Fruit fly (Drosophila melanogaster): ENCODE data around the gene nyo.

The nyo gene

DNA sequence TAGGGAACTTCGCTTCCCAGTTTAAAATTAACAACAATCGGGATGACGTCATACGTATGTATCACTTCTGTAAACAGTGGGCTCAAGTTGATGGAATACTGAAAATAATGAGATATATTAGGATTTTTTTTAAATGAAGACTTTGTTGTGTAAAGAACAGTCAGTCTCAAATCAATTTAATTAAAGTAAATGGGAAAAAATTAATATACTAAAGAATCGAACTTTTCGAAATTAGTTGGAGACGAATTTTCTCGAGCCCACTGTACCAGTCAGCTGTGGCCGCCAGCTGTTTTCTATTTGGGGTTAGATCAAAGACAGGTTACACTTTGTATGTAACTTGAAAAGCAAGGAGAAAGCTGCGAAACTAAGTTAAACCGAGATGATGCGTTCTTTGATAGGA lies 45.5 kb downstream of the nyo start, which contains the start of gene CG1635 (continued):
- peak; percentile 99 for TF ChIP-seq CG1529 (GFP tag; optimal IDR thresholded peaks at IDR 0.05)
- peak; percentile 98 for TF ChIP-seq Vsx1 (GFP tag; optimal IDR thresholded peaks at IDR 0.05)
- TF ChIP-seq CG17359 (tag; optimal IDR thresholded peaks at IDR 0.05), result peak; percentile 100
- TF ChIP-seq HLH54F (GFP tag; optimal IDR thresholded peaks at IDR 0.05), result peak; percentile 98
- TF ChIP-seq tin (GFP tag; optimal IDR thresholded peaks at IDR 0.05), result peak; percentile 99
- TF ChIP-seq CG18262 (tag; optimal IDR thresholded peaks at IDR 0.05), result peak; percentile 100
- TF ChIP-seq CG3726 (GFP tag; IDR thresholded peaks at IDR 0.05), result peak; percentile 98
- TF ChIP-seq bigmax (GFP tag; optimal IDR thresholded peaks at IDR 0.05), result peak; percentile 88
- peak; percentile 100 for TF ChIP-seq gcm (GFP tag; optimal IDR thresholded peaks at IDR 0.05)
- peak; percentile 99 for TF ChIP-seq ase (GFP tag; IDR thresholded peaks at IDR 0.05)
- peak; percentile 100 for TF ChIP-seq CG31441 (GFP tag; IDR thresholded peaks at IDR 0.05)
- peak; percentile 99 for TF ChIP-seq kni (GFP tag; optimal IDR thresholded peaks at IDR 0.05)
- peak; percentile 98 for TF ChIP-seq CG6272 (GFP tag; IDR thresholded peaks at IDR 0.05)
- peak; percentile 98 for TF ChIP-seq chn (GFP tag; optimal IDR thresholded peaks at IDR 0.05)
- TF ChIP-seq Dip3 (GFP tag; optimal IDR thresholded peaks at IDR 0.05), result peak; percentile 99
- peak; percentile 55 for TF ChIP-seq knrl (GFP tag; IDR thresholded peaks at IDR 0.05; ENCODE audit: partially characterized antibody)
- peak; percentile 100 for TF ChIP-seq CG9932 (GFP tag; IDR thresholded peaks at IDR 0.05)
- peak; percentile 100 for TF ChIP-seq gem (tag; optimal IDR thresholded peaks at IDR 0.05)
- TF ChIP-seq prd (optimal IDR thresholded peaks at IDR 0.05), result no peak
- TF ChIP-seq prd (GFP tag; IDR thresholded peaks at IDR 0.05), result peak; percentile 99
- TF ChIP-seq Trl (optimal IDR thresholded peaks at IDR 0.05), result no peak
- TF ChIP-seq Trl (GFP tag; optimal IDR thresholded peaks at IDR 0.05), result peak; percentile 95
- peak; percentile 97 for TF ChIP-seq Poxn (GFP tag; IDR thresholded peaks at IDR 0.05)
- peak; percentile 100 for TF ChIP-seq CG7556 (GFP tag; optimal IDR thresholded peaks at IDR 0.05)
- peak; percentile 99 for TF ChIP-seq grau (tag; optimal IDR thresholded peaks at IDR 0.05)
- TF ChIP-seq CG1602 (GFP tag; optimal IDR thresholded peaks at IDR 0.05), result peak; percentile 97
- no peak for TF ChIP-seq Lpt (GFP tag; optimal IDR thresholded peaks at IDR 0.05)
- peak; percentile 100 for TF ChIP-seq CG2678 (tag; optimal IDR thresholded peaks at IDR 0.05)
- peak; percentile 96 for TF ChIP-seq CG9437 (GFP tag; optimal IDR thresholded peaks at IDR 0.05)
- peak; percentile 100 for TF ChIP-seq ci (GFP tag; IDR thresholded peaks at IDR 0.05)
- TF ChIP-seq CTCF (GFP tag; optimal IDR thresholded peaks at IDR 0.05), result peak; percentile 79
- TF ChIP-seq CG31365 (tag; optimal IDR thresholded peaks at IDR 0.05), result peak; percentile 94
- TF ChIP-seq nom (GFP tag; optimal IDR thresholded peaks at IDR 0.05), result peak; percentile 94
- TF ChIP-seq lab (GFP tag; optimal IDR thresholded peaks at IDR 0.05), result peak; percentile 100
- TF ChIP-seq lilli (GFP tag; optimal IDR thresholded peaks at IDR 0.05), result peak; percentile 99
- TF ChIP-seq CG43689 (GFP tag; IDR thresholded peaks at IDR 0.05), result peak; percentile 98
- peak in 1 of 3 experiments; percentile 99 for TF ChIP-seq lola (GFP tag; optimal IDR thresholded peaks at IDR 0.05)
- peak; percentile 98 for TF ChIP-seq CG6683 (GFP tag; optimal IDR thresholded peaks at IDR 0.05)
- peak; percentile 97 for TF ChIP-seq sr (GFP tag; IDR thresholded peaks at IDR 0.05)
- peak; percentile 100 for TF ChIP-seq sens (GFP tag)
- peak; percentile 55; the same call in 1 of the 2 replicates for TF ChIP-seq CG42726 (GFP tag; IDR thresholded peaks at IDR 0.05; ENCODE audit: partially characterized antibody)
- TF ChIP-seq ranshi (GFP tag; IDR thresholded peaks at IDR 0.05), result peak; percentile 100
- TF ChIP-seq slbo (GFP tag; IDR thresholded peaks at IDR 0.05), result peak; percentile 99
- TF ChIP-seq tna (GFP tag; IDR thresholded peaks at IDR 0.05; ENCODE audit: partially characterized antibody), result peak; percentile 64; the same call in 1 of the 2 replicates
- peak; percentile 78 for TF ChIP-seq Dip2 (GFP tag; IDR thresholded peaks at IDR 0.05)
- TF ChIP-seq CG2116 (GFP tag; optimal IDR thresholded peaks at IDR 0.05), result peak; percentile 91

All from whole organism, embryonic.